Fruit fly (Drosophila melanogaster) Kc167 (cell line): ENCODE data around the gene CG9981.

Experiments
- Myc ChIP-seq: fragments of >200 bp; optimal IDR thresholded peaks from 2 replicates; lab custom pipeline; 2017; ENCODE audit warnings: missing external identifiers
- Sin3A ChIP-seq: fragments of >200 bp; optimal IDR thresholded peaks from 2 replicates; lab custom pipeline; 2018; ENCODE audit warnings: missing external identifiers
- h ChIP-seq: fragments of >200 bp; optimal IDR thresholded peaks from 3 replicates; lab custom pipeline; 2018; ENCODE audit warnings: missing external identifiers
- ttk ChIP-seq: sonication (Bioruptor generic); optimal IDR thresholded peaks from 2 replicates; lab custom pipeline; 2017; ENCODE audit warnings: missing external identifiers

- TF ChIP-seq h (lab: Kevin White, UChicago) (no peak), Sin3A (lab: Kevin White, UChicago) (no peak), Myc (no peak), ttk (lab: Kevin White, UChicago) (no peak)
These were observed 30.9 kb downstream of the CG9981 start for dm6 chrX:16374059-16374458.
